Fruit fly (Drosophila melanogaster): ENCODE results near the gene CG33285.

Gene CG33285

DNA sequence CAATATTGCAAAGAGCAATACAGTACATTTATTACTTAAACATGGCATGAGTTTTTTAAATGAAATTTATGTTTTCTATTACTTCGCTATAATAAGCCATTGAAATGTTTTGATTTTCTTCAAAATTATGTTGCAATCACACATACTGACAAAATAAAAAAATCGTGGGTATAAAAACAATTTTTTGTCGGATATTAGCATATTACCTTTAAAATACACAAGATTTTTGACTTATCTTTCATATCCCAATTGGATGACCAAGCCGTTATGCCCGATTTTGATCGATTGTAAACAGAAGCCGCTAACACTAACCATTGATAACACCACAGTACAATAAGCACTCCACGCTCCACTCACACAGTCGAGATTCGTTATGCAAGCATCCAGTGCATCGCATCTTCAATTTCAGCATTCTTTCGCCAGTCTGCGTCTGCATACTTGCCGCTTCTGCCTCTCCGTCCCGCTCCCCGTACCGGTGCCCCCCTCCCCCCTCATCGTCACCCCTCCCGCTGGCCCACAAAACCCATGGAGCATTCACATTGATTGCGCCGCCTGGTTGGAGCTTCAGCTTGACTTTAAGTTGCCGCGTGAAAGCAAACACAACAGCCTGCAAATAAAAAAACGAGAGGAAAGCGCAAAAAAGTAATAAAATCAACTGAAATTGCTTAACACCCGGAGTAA lies 15.7 kb upstream of the CG33285 start:
- no peak for TF ChIP-seq Pif1B (GFP tag; optimal IDR thresholded peaks at IDR 0.05)
- peak; percentile 84 for TF ChIP-seq EcR (GFP tag; optimal IDR thresholded peaks at IDR 0.05)
- peak; percentile 15 for TF ChIP-seq Snoo (tag; optimal IDR thresholded peaks at IDR 0.05)
- TF ChIP-seq gl (tag; optimal IDR thresholded peaks at IDR 0.05): no peak
- TF ChIP-seq CG15710 (tag; optimal IDR thresholded peaks at IDR 0.05): no peak
- TF ChIP-seq CG10348 (GFP tag; IDR thresholded peaks at IDR 0.05): no peak
- no peak for TF ChIP-seq D1 (tag; optimal IDR thresholded peaks at IDR 0.05)
- no peak for TF ChIP-seq CG34367 (tag; optimal IDR thresholded peaks at IDR 0.05)
- TF ChIP-seq CG8159 (tag; optimal IDR thresholded peaks at IDR 0.05): peak; percentile 20
- TF ChIP-seq CG13204 (GFP tag; optimal IDR thresholded peaks at IDR 0.05): peak; percentile 89
- peak; percentile 42 for TF ChIP-seq CG8301 (tag; optimal IDR thresholded peaks at IDR 0.05)
- TF ChIP-seq CG17806 (tag; optimal IDR thresholded peaks at IDR 0.05): no peak
- TF ChIP-seq CG12605 (GFP tag; IDR thresholded peaks at IDR 0.05): no peak
- peak; percentile 39; the same call in 1 of the 2 replicates for TF ChIP-seq Ets98B (GFP tag; IDR thresholded peaks at IDR 0.05)
- no peak for TF ChIP-seq CG9948 (tag; optimal IDR thresholded peaks at IDR 0.05)
- peak; percentile 65; the same call in 2 of the 3 replicates for TF ChIP-seq fd96Ca (GFP tag; IDR thresholded peaks at IDR 0.05)
- TF ChIP-seq rn (GFP tag; IDR thresholded peaks at IDR 0.05): no peak
- peak; percentile 54 for TF ChIP-seq CG14655 (GFP tag; optimal IDR thresholded peaks at IDR 0.05)
- TF ChIP-seq CG4496 (GFP tag; IDR thresholded peaks at IDR 0.05): peak; percentile 49; the same call in 1 of the 3 replicates
- TF ChIP-seq Pif1A (GFP tag; optimal IDR thresholded peaks at IDR 0.05): no peak
- TF ChIP-seq CG32121 (GFP tag; IDR thresholded peaks at IDR 0.05): no peak

- TF ChIP-seq fd96Ca (GFP tag; IDR thresholded peaks at IDR 0.05) (no peak), rn (GFP tag; IDR thresholded peaks at IDR 0.05) (no peak), gl (tag; optimal IDR thresholded peaks at IDR 0.05) (no peak), CG34367 (tag; optimal IDR thresholded peaks at IDR 0.05) (no peak)
Observed at dm6 chr3L:21101316-21101715, 12.5 kb upstream of the CG33285 start.

DNA sequence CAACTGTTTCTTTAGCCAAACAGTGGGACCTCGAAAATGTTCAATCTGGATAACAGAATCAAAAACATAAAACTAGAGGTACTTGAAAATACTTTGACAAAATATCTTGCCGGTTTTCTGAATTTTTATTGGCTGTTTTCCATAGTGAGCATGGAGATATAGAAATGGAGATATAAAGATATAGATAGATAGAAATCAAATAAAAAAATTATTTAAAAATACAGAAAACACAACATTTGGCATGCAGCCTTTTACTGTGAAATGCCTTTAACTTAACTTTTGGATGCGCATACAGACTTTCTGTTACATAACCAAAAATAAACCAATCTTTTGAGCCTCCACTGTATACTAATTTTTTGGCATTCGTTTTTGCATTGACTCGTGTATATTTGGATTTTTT lies 11.6 kb upstream of the CG33285 start:
- TF ChIP-seq Snoo (tag; optimal IDR thresholded peaks at IDR 0.05): peak; percentile 11
- no peak for TF ChIP-seq Pif1A (GFP tag; optimal IDR thresholded peaks at IDR 0.05)

DNA sequence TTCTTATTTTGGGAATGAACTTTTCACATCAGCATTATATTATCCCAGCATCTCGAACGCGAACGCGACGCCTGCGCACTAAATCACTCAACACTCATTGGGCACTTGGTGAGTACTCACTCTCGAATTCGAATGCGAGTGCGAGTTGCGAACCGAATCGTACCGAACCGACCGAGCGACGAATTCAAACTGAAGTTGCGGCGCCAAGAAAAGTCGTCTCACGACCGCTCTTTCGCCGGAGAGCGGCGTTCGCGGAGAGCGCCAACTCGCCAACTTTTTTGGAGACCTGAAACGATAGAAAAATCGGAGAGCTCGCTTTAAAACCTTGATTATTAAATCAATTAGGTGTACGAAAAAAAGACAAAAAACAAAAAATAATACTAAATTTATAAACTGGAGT lies 11.1 kb upstream of the CG33285 start:
- TF ChIP-seq D1 (tag; optimal IDR thresholded peaks at IDR 0.05): no peak
- TF ChIP-seq fd96Ca (GFP tag; IDR thresholded peaks at IDR 0.05): no peak
- TF ChIP-seq EcR (GFP tag; optimal IDR thresholded peaks at IDR 0.05): peak; percentile 42
- no peak for TF ChIP-seq CG14655 (GFP tag; optimal IDR thresholded peaks at IDR 0.05)
- no peak for TF ChIP-seq CG10348 (GFP tag; IDR thresholded peaks at IDR 0.05)
- no peak for TF ChIP-seq CG17806 (tag; optimal IDR thresholded peaks at IDR 0.05)
- no peak for TF ChIP-seq CG8301 (tag; optimal IDR thresholded peaks at IDR 0.05)
- TF ChIP-seq CG32121 (GFP tag; IDR thresholded peaks at IDR 0.05): no peak
- peak; percentile 41; the same call in 1 of the 2 replicates for TF ChIP-seq CG12605 (GFP tag; IDR thresholded peaks at IDR 0.05)
- TF ChIP-seq gl (tag; optimal IDR thresholded peaks at IDR 0.05): no peak
- peak; percentile 56; the same call in 2 of the 3 replicates for TF ChIP-seq CG4496 (GFP tag; IDR thresholded peaks at IDR 0.05)
- TF ChIP-seq Ets98B (GFP tag; IDR thresholded peaks at IDR 0.05): peak; percentile 41; the same call in 1 of the 2 replicates
- no peak for TF ChIP-seq CG15710 (tag; optimal IDR thresholded peaks at IDR 0.05)
- no peak for TF ChIP-seq rn (GFP tag; IDR thresholded peaks at IDR 0.05)
- no peak for TF ChIP-seq Pif1A (GFP tag; optimal IDR thresholded peaks at IDR 0.05)
- TF ChIP-seq CG34367 (tag; optimal IDR thresholded peaks at IDR 0.05): no peak
- peak; percentile 5 for TF ChIP-seq CG8159 (tag; optimal IDR thresholded peaks at IDR 0.05)
- TF ChIP-seq CG9948 (tag; optimal IDR thresholded peaks at IDR 0.05): no peak
- no peak for TF ChIP-seq Pif1B (GFP tag; optimal IDR thresholded peaks at IDR 0.05)
- no peak for TF ChIP-seq Snoo (tag; optimal IDR thresholded peaks at IDR 0.05)
- TF ChIP-seq CG13204 (GFP tag; optimal IDR thresholded peaks at IDR 0.05): no peak

DNA sequence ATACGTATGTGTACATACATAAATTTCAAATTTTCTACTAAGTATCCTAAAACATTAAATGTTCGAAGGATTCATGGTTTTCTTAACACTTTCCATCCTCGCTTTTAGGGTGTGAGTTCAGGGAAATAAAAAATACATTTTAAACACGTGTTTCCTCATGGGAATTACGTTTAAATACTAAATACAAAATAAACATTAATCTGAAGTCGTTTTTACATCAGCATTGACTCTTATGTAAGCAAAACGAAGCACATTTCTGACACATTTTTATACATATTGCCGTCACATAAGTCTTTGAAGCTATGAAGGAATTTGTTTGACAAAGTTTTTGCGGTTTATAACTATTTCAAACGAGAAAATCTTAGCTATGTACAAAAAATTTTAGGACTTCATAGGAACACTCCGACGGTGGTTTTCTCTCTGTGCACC lies 10.2 kb upstream of the CG33285 start:
- TF ChIP-seq CG8301 (tag; optimal IDR thresholded peaks at IDR 0.05) (peak; percentile 34), CG32121 (GFP tag; IDR thresholded peaks at IDR 0.05) (no peak), CG15710 (tag; optimal IDR thresholded peaks at IDR 0.05) (peak; percentile 47), EcR (GFP tag; optimal IDR thresholded peaks at IDR 0.05) (no peak), Ets98B (GFP tag; IDR thresholded peaks at IDR 0.05) (no peak), Pif1B (GFP tag; optimal IDR thresholded peaks at IDR 0.05) (peak; percentile 41), CG13204 (GFP tag; optimal IDR thresholded peaks at IDR 0.05) (no peak), fd96Ca (GFP tag; IDR thresholded peaks at IDR 0.05) (no peak), CG4496 (GFP tag; IDR thresholded peaks at IDR 0.05) (no peak), CG14655 (GFP tag; optimal IDR thresholded peaks at IDR 0.05) (peak; percentile 74), CG12605 (GFP tag; IDR thresholded peaks at IDR 0.05) (no peak), CG17806 (tag; optimal IDR thresholded peaks at IDR 0.05) (peak; percentile 9), CG8159 (tag; optimal IDR thresholded peaks at IDR 0.05) (peak; percentile 55), Pif1A (GFP tag; optimal IDR thresholded peaks at IDR 0.05) (peak; percentile 29), CG9948 (tag; optimal IDR thresholded peaks at IDR 0.05) (peak; percentile 40), Snoo (tag; optimal IDR thresholded peaks at IDR 0.05) (peak; percentile 50)

DNA sequence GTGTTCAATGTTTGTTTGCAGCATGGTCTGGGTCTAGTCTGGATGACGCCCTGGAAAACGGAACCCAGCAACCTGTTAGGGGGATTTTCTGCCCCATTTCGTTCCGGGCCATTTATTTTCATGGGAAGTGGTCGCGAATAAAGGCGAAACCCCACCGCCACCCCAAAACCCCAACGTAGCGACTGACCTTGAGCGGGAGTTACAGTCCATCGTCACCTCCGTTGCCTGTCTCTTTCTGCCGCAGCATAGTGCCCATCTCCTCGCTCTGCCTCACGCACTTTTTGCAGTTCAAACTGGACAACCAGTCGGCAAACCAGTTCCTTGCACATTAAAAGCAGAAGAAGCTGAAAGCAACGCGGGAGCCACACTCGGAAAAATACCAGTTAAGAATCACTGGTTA lies 9.8 kb upstream of the CG33285 start:
- TF ChIP-seq CG4496 (GFP tag; IDR thresholded peaks at IDR 0.05) (peak; percentile 43; the same call in 1 of the 3 replicates), EcR (GFP tag; optimal IDR thresholded peaks at IDR 0.05) (peak; percentile 93), Snoo (tag; optimal IDR thresholded peaks at IDR 0.05) (no peak), CG13204 (GFP tag; optimal IDR thresholded peaks at IDR 0.05) (peak; percentile 26), Ets98B (GFP tag; IDR thresholded peaks at IDR 0.05) (no peak), gl (tag; optimal IDR thresholded peaks at IDR 0.05) (no peak), CG8159 (tag; optimal IDR thresholded peaks at IDR 0.05) (no peak)

Measured in whole organism, pupa.